Worm (Caenorhabditis elegans): ENCODE data around the gene C50E10.2.

- no peak for TF ChIP-seq ama-1 (optimal IDR thresholded peaks at IDR 0.05)
- no peak for TF ChIP-seq sea-1 (GFP tag; conservative IDR thresholded peaks at IDR 0.05)
- no peak for TF ChIP-seq F13C5.2 (tag; optimal IDR thresholded peaks at IDR 0.05)
- no peak for TF ChIP-seq aly-1 (tag; optimal IDR thresholded peaks at IDR 0.05)
- TF ChIP-seq hmbx-1 (tag; optimal IDR thresholded peaks at IDR 0.05), result no peak
- no peak for TF ChIP-seq tra-4 (tag; optimal IDR thresholded peaks at IDR 0.05)
- TF ChIP-seq tbx-11 (GFP tag; IDR thresholded peaks at IDR 0.05), result no peak
- no peak for TF ChIP-seq hmg-4 (GFP tag; optimal IDR thresholded peaks at IDR 0.05)
Observed at ce11 chrII:12344787-12345186, 35.3 kb upstream of the C50E10.2 start, which contains the start of gene C44C11.6.
